Worm (Caenorhabditis elegans): ENCODE results near the gene gpcp-1.
A peak's percentile ranks its signal among the peaks of the same experiment; 100 is the strongest.

gpcp-1 gene

ce11 chrX:3116033-3116876 is 5.8 kb upstream of the gpcp-1 start, which contains the start of gene mai-1 (continued):
- TF ChIP-seq nhr-47 (tag; optimal IDR thresholded peaks at IDR 0.05) (peak; percentile 57), F16B12.6 (tag; optimal IDR thresholded peaks at IDR 0.05) (no peak), fkh-10 (GFP tag; optimal IDR thresholded peaks at IDR 0.05) (peak; percentile 60), elt-3 (tag; optimal IDR thresholded peaks at IDR 0.05) (no peak), mdl-1 (tag; optimal IDR thresholded peaks at IDR 0.05) (peak in 1 of 2 experiments; percentile 24), nhr-71 (tag; optimal IDR thresholded peaks at IDR 0.05) (peak; percentile 70)

- no peak for TF ChIP-seq sox-4 (tag; optimal IDR thresholded peaks at IDR 0.05)
- TF ChIP-seq ztf-4 (tag; optimal IDR thresholded peaks at IDR 0.05): no peak
- TF ChIP-seq tlp-1 (tag; optimal IDR thresholded peaks at IDR 0.05): no peak
- TF ChIP-seq nhr-237 (tag; optimal IDR thresholded peaks at IDR 0.05): no peak
- TF ChIP-seq sup-37 (GFP tag; optimal IDR thresholded peaks at IDR 0.05): no peak
- no peak for TF ChIP-seq sptf-1 (tag; optimal IDR thresholded peaks at IDR 0.05)
- TF ChIP-seq blmp-1 (tag; optimal IDR thresholded peaks at IDR 0.05): no peak
- peak; percentile 47 for TF ChIP-seq nhr-47 (tag; optimal IDR thresholded peaks at IDR 0.05)
- peak; percentile 28 for TF ChIP-seq dsc-1 (tag; optimal IDR thresholded peaks at IDR 0.05)
- no peak for TF ChIP-seq hlh-17 (GFP tag; optimal IDR thresholded peaks at IDR 0.05; ENCODE audit: borderline replicate concordance)
- no peak for TF ChIP-seq snpc-4 (tag; optimal IDR thresholded peaks at IDR 0.05)
- TF ChIP-seq pax-3 (tag; optimal IDR thresholded peaks at IDR 0.05): peak; percentile 27
- TF ChIP-seq isw-1 (GFP tag; IDR thresholded peaks at IDR 0.05): no peak
- peak; percentile 1 for TF ChIP-seq xbp-1 (tag; optimal IDR thresholded peaks at IDR 0.05)
- TF ChIP-seq lin-14 (GFP tag; optimal IDR thresholded peaks at IDR 0.05): peak; percentile 59
- TF ChIP-seq unc-86 (tag; optimal IDR thresholded peaks at IDR 0.05): no peak
- TF ChIP-seq zip-4 (GFP tag; optimal IDR thresholded peaks at IDR 0.05): no peak
- TF ChIP-seq skn-1 (tag; optimal IDR thresholded peaks at IDR 0.05): peak; percentile 11
- TF ChIP-seq rnt-1 (tag; optimal IDR thresholded peaks at IDR 0.05): peak; percentile 40
- no peak for TF ChIP-seq vab-15 (tag; optimal IDR thresholded peaks at IDR 0.05)
- no peak for TF ChIP-seq lin-39 (tag; optimal IDR thresholded peaks at IDR 0.05)
- peak; percentile 84 for TF ChIP-seq unc-130 (tag; optimal IDR thresholded peaks at IDR 0.05)
- TF ChIP-seq nhr-84 (tag; optimal IDR thresholded peaks at IDR 0.05): no peak
- no peak for TF ChIP-seq hlh-4 (tag; optimal IDR thresholded peaks at IDR 0.05)
- peak in 1 of 2 experiments; percentile 58 for TF ChIP-seq lin-35 (GFP tag; optimal IDR thresholded peaks at IDR 0.05)
- TF ChIP-seq fos-1 (tag; optimal IDR thresholded peaks at IDR 0.05): peak; percentile 3
- no peak for TF ChIP-seq nhr-76 (tag; optimal IDR thresholded peaks at IDR 0.05)
- peak; percentile 36 for TF ChIP-seq fkh-8 (tag; optimal IDR thresholded peaks at IDR 0.05)
- TF ChIP-seq lsy-2 (tag; optimal IDR thresholded peaks at IDR 0.05): peak in 1 of 2 experiments; percentile 27
- TF ChIP-seq C16A3.4 (tag; optimal IDR thresholded peaks at IDR 0.05): peak; percentile 54
- peak; percentile 79 for TF ChIP-seq nhr-71 (tag; optimal IDR thresholded peaks at IDR 0.05)
- TF ChIP-seq alr-1 (tag; optimal IDR thresholded peaks at IDR 0.05; ENCODE audit: borderline replicate concordance): no peak
- no peak for TF ChIP-seq ztf-11 (tag; optimal IDR thresholded peaks at IDR 0.05)
- TF ChIP-seq elt-3 (tag; optimal IDR thresholded peaks at IDR 0.05): peak in 5 of 6 experiments; percentile 59 to 88 (median 74)
- TF ChIP-seq ceh-90 (tag; optimal IDR thresholded peaks at IDR 0.05): no peak
- TF ChIP-seq aly-2 (tag; optimal IDR thresholded peaks at IDR 0.05): peak; percentile 46
- no peak for TF ChIP-seq C34B4.2 (tag; optimal IDR thresholded peaks at IDR 0.05)
- no peak for TF ChIP-seq swsn-7 (tag; optimal IDR thresholded peaks at IDR 0.05)
- TF ChIP-seq C04F5.9 (tag; optimal IDR thresholded peaks at IDR 0.05): no peak
- TF ChIP-seq grh-1 (GFP tag; IDR thresholded peaks at IDR 0.05): peak; percentile 55
- no peak for TF ChIP-seq egl-27 (tag; optimal IDR thresholded peaks at IDR 0.05)
- TF ChIP-seq mef-2 (tag; optimal IDR thresholded peaks at IDR 0.05): no peak
- TF ChIP-seq pqm-1 (tag; optimal IDR thresholded peaks at IDR 0.05): no peak
- TF ChIP-seq lin-15B (tag; optimal IDR thresholded peaks at IDR 0.05): no peak
Observed at ce11 chrX:3115134-3116032, 5.0 kb upstream of the gpcp-1 start.

Measured in whole organism, L1 larva.